Fruit fly (Drosophila melanogaster): ENCODE results near the gene Blos3.

Blos3 gene

dm6 chr3L:18848436-18848835, 21.6 kb upstream of the Blos3 start (continued):
- TF ChIP-seq sna (GFP tag; IDR thresholded peaks at IDR 0.05; ENCODE audit: partially characterized antibody) (no peak), ash1 (GFP tag; optimal IDR thresholded peaks at IDR 0.05) (peak; percentile 21), CG10274 (GFP tag; optimal IDR thresholded peaks at IDR 0.05) (peak; percentile 29), seq (GFP tag; IDR thresholded peaks at IDR 0.05) (0 out of 2 replicates have a peak, but pooled peaks have one; percentile 23), CG18476 (GFP tag; optimal IDR thresholded peaks at IDR 0.05) (peak; percentile 9), CG2875 (GFP tag; optimal IDR thresholded peaks at IDR 0.05) (peak; percentile 61), HHEX (GFP tag; optimal IDR thresholded peaks at IDR 0.05) (peak; percentile 75), tx (GFP tag; optimal IDR thresholded peaks at IDR 0.05) (peak; percentile 50), nmo (GFP tag; optimal IDR thresholded peaks at IDR 0.05) (no peak), CG5245 (GFP tag; optimal IDR thresholded peaks at IDR 0.05) (peak; percentile 57), Kr (GFP tag; optimal IDR thresholded peaks at IDR 0.05) (no peak), CG12769 (tag; optimal IDR thresholded peaks at IDR 0.05) (peak; percentile 65), Dll (GFP tag; IDR thresholded peaks at IDR 0.05; ENCODE audit: partially characterized antibody) (no peak), CG9727 (GFP tag; optimal IDR thresholded peaks at IDR 0.05) (no peak), Deaf1 (tag; optimal IDR thresholded peaks at IDR 0.05) (peak; percentile 40), eyg (GFP tag; optimal IDR thresholded peaks at IDR 0.05) (peak; percentile 69), CG4617 (GFP tag; optimal IDR thresholded peaks at IDR 0.05; ENCODE audit: borderline replicate concordance) (peak; percentile 32), gfzf (GFP tag; optimal IDR thresholded peaks at IDR 0.05) (peak; percentile 7), CG2199 (GFP tag; IDR thresholded peaks at IDR 0.05) (peak; percentile 95), Hr39 (optimal IDR thresholded peaks at IDR 0.05) (no peak), CG15269 (tag; optimal IDR thresholded peaks at IDR 0.05) (no peak), CG3163 (GFP tag; optimal IDR thresholded peaks at IDR 0.05) (peak; percentile 76), CG4707 (GFP tag; optimal IDR thresholded peaks at IDR 0.05) (peak; percentile 66), chinmo (GFP tag; IDR thresholded peaks at IDR 0.05; ENCODE audit: partially characterized antibody) (peak; percentile 80; the same call in 2 of the 4 replicates), CG10959 (GFP tag; IDR thresholded peaks at IDR 0.05) (no peak; the same call in 1 of the 2 replicates), Hr78 (GFP tag; optimal IDR thresholded peaks at IDR 0.05) (no peak), fu2 (GFP tag; optimal IDR thresholded peaks at IDR 0.05) (peak; percentile 46), CG13894 (tag; optimal IDR thresholded peaks at IDR 0.05) (peak; percentile 17), CG18619 (GFP tag; optimal IDR thresholded peaks at IDR 0.05) (peak; percentile 59), gro (GFP tag; optimal IDR thresholded peaks at IDR 0.05) (peak; percentile 65), CG8924 (tag; optimal IDR thresholded peaks at IDR 0.05) (peak; percentile 27), CG11695 (GFP tag; IDR thresholded peaks at IDR 0.05) (no peak), crol (GFP tag; IDR thresholded peaks at IDR 0.05) (no peak), CG9797 (GFP tag; optimal IDR thresholded peaks at IDR 0.05) (no peak), CG3407 (GFP tag; optimal IDR thresholded peaks at IDR 0.05) (peak; percentile 44), CG4328 (GFP tag; optimal IDR thresholded peaks at IDR 0.05) (peak; percentile 20), CG14014 (GFP tag; IDR thresholded peaks at IDR 0.05) (no peak; the same call in 1 of the 2 replicates), Side (GFP tag; optimal IDR thresholded peaks at IDR 0.05) (peak; percentile 84), disco-r (GFP tag; optimal IDR thresholded peaks at IDR 0.05) (peak; percentile 67), Lhr (GFP tag; optimal IDR thresholded peaks at IDR 0.05) (peak; percentile 80), Optix (GFP tag; IDR thresholded peaks at IDR 0.05) (no peak), CG1233 (GFP tag; optimal IDR thresholded peaks at IDR 0.05) (peak; percentile 71), ewg (GFP tag; optimal IDR thresholded peaks at IDR 0.05) (peak; percentile 62), CoRest (tag; optimal IDR thresholded peaks at IDR 0.05) (peak; percentile 56), croc (GFP tag; conservative IDR thresholded peaks at IDR 0.05) (0 out of 3 replicates have a peak, but pooled peaks have one; percentile 11), grn (GFP tag; optimal IDR thresholded peaks at IDR 0.05) (peak; percentile 40), CG7839 (tag; optimal IDR thresholded peaks at IDR 0.05) (no peak), pzg (GFP tag; optimal IDR thresholded peaks at IDR 0.05) (peak; percentile 16), CG14710 (tag; optimal IDR thresholded peaks at IDR 0.05) (peak; percentile 59), Hsf (GFP tag; optimal IDR thresholded peaks at IDR 0.05) (peak; percentile 80)
